Fruit fly (Drosophila melanogaster): ENCODE results near the gene Gbeta5.

Gene Gbeta5

DNA sequence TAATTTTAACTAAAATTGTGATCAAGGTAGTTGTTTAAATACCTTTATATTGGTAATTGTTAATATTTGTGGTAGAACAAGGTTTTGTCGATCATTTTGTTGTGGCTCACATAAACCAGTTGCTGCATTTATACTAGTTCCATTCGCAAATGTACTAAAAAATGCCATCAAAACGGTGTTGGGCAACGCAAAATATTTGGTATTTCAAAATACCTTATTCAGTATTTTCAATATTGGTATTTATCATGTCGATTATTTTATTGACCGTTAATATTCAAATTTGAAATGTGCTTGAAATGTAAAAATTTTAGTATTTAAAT is 24.9 kb upstream of the Gbeta5 start, which contains the start of gene slpr:
Gene slpr, minus strand, starts transcription at position 156 of the 320 bp plus-strand sequence.
- TF ChIP-seq h (optimal IDR thresholded peaks at IDR 0.05) (no peak), psq (optimal IDR thresholded peaks at IDR 0.05) (no peak), Sin3A (optimal IDR thresholded peaks at IDR 0.05) (no peak), ttk (optimal IDR thresholded peaks at IDR 0.05) (no peak), insv (optimal IDR thresholded peaks at IDR 0.05) (no peak), Myc (optimal IDR thresholded peaks at IDR 0.05) (no peak)

DNA sequence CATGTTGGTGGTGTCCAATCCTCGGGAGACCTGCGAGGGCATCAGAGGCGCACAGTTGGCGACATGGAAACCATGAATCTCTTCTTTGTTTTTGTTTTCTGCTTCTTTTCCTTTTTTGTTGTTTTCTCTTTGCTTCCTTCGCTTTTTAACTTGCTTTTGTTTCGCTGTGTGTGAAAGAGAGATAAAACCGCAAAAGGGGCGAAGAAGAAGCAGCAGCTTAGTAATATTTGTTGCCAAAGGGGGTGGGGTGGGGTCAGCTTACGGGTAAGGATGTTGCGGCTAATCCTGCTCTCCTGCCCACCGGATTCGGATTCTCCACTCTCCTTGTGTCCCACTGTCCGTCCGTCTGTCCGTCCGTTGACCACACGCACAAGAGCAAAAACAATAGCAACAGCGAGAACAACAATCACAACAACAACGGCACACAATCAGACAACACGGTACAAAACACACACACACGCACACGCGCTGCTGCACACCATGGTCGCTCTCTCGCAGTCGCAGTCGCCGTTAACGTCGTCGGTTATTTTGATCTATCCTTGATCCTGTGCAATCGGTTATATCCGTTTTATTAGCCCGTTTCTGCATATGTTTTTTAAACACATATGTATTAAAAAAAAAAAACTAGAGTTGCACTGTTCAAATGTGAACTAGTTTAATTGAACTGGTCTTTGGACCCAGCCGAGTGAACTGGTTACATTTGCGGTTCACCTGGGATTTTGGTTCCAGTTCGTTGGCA is 24.4 kb upstream of the Gbeta5 start:
- TF ChIP-seq Sin3A (optimal IDR thresholded peaks at IDR 0.05) (no peak), ttk (optimal IDR thresholded peaks at IDR 0.05) (no peak), psq (optimal IDR thresholded peaks at IDR 0.05) (no peak), insv (optimal IDR thresholded peaks at IDR 0.05) (no peak), h (optimal IDR thresholded peaks at IDR 0.05) (no peak), Myc (optimal IDR thresholded peaks at IDR 0.05) (no peak)

DNA sequence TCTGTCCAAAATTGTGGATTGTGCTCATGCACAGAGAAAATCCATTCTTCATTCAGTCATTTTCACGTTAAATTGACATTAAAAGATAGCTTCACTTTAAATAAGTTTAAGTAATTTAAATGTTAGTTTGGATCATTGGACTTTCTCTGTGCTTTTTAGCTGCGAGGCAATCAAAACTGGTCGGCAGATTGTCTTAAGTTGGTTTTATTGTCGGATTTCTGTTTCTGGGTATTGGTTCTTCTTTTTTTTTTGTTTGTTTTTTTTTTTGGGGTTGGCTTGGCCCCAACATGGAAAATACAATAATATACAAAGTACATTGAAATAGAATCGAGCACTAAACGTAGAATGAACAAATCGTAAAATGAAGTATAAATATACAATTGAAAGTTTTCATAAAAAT is 18.1 kb upstream of the Gbeta5 start, which contains the start of gene CG2278:
Gene CG2278, minus strand, starts transcription at position 101 of the 400 bp plus-strand sequence.
- TF ChIP-seq psq (optimal IDR thresholded peaks at IDR 0.05) (no peak), Myc (optimal IDR thresholded peaks at IDR 0.05) (no peak), Sin3A (optimal IDR thresholded peaks at IDR 0.05) (no peak), insv (optimal IDR thresholded peaks at IDR 0.05) (no peak), ttk (optimal IDR thresholded peaks at IDR 0.05) (no peak), h (optimal IDR thresholded peaks at IDR 0.05) (no peak)

DNA sequence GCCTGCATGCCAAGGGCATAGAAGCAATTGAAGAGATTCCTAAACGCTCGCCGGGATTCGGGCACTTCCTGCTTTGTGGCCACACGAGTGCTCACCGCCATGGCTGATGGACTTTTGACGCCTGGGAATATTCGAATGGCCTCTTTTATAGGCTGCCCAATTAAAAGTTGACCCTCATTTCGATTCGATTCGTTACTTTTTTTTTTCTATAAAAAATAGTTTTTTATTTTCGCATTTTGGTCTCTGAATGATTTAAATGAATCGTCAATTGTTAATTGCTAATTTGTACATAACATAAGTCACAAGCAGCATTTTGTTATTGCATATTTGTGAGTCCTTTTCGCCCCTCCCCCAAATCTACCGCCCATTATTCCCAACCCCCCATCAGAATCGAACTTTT is 13.5 kb upstream of the Gbeta5 start, which contains the start of gene Or7a:
Gene Or7a, minus strand, starts transcription at position 101 of the 400 bp plus-strand sequence.
- no peak for TF ChIP-seq ttk (optimal IDR thresholded peaks at IDR 0.05)
- TF ChIP-seq Sin3A (optimal IDR thresholded peaks at IDR 0.05) = no peak
- TF ChIP-seq Myc (optimal IDR thresholded peaks at IDR 0.05) = no peak
- no peak for TF ChIP-seq insv (optimal IDR thresholded peaks at IDR 0.05)
- no peak for TF ChIP-seq h (optimal IDR thresholded peaks at IDR 0.05)
- TF ChIP-seq psq (optimal IDR thresholded peaks at IDR 0.05) = no peak

DNA sequence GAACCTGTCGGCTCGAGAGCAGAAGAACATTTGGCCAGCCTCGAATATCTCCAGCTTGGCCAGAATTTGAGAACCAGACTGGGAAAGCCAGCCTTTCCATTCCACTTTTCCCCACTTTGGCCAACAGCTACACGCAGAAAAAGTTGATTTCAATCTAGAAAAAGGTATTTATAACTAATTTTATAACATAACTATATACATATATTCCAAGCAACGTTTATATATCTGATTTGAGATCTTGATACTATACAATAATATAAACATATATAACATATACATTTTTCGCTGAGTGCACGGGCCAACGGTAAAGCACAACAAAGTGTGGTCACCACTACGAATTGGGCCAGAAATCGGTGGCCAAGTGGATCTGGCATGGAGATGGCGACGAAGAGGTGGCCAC is 11.4 kb upstream of the Gbeta5 start:
- no peak for TF ChIP-seq Sin3A (optimal IDR thresholded peaks at IDR 0.05)
- TF ChIP-seq insv (optimal IDR thresholded peaks at IDR 0.05) = no peak
- no peak for TF ChIP-seq psq (optimal IDR thresholded peaks at IDR 0.05)

DNA sequence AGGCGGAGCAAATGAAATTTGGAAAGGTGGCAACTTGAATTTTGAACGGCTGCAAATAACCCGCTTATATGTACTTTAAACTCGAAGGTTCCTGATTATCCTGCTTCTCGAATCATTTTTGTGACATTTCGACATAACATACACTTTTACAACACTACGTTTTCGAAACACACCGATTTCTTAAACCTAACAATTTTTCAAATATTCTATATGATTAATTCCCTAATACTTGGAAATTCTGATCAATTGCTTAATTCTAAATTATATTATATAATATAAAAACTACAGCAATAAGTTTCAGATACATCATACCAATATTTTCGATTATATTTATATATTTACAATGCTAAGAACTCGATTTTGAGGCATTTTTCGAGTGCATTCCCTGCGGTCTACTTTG is 10.6 kb upstream of the Gbeta5 start, which contains the start of gene CG10761:
Gene CG10761, minus strand, starts transcription at position 101 of the 400 bp plus-strand sequence.
- TF ChIP-seq Myc (optimal IDR thresholded peaks at IDR 0.05) (no peak), insv (optimal IDR thresholded peaks at IDR 0.05) (no peak), ttk (optimal IDR thresholded peaks at IDR 0.05) (no peak), h (optimal IDR thresholded peaks at IDR 0.05) (no peak), psq (optimal IDR thresholded peaks at IDR 0.05) (no peak), Sin3A (optimal IDR thresholded peaks at IDR 0.05) (no peak)

DNA sequence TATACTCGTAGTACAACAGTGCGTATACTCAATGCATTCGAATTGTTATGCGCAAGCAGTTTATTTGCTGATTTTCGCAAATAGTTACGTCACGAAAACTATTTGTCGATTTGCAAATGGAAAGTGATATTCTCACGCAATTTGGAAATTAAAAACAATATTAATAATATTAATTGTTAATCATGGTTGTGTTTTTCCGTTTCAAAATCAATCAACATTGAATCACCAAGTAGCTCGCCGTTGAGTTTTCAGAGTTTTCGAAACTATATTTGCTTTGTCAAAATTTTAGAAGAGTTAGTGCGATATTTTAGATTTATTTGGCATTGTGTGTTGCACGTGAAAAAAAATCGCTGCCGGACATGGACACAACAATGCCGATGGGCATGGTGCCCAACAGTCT is 7.7 kb upstream of the Gbeta5 start, which contains the start of gene CG15337:
Gene CG15337, plus strand, starts transcription at position 301 of the 400 bp plus-strand sequence.
- TF ChIP-seq Myc (optimal IDR thresholded peaks at IDR 0.05) (no peak), Sin3A (optimal IDR thresholded peaks at IDR 0.05) (no peak), h (optimal IDR thresholded peaks at IDR 0.05) (no peak)

DNA sequence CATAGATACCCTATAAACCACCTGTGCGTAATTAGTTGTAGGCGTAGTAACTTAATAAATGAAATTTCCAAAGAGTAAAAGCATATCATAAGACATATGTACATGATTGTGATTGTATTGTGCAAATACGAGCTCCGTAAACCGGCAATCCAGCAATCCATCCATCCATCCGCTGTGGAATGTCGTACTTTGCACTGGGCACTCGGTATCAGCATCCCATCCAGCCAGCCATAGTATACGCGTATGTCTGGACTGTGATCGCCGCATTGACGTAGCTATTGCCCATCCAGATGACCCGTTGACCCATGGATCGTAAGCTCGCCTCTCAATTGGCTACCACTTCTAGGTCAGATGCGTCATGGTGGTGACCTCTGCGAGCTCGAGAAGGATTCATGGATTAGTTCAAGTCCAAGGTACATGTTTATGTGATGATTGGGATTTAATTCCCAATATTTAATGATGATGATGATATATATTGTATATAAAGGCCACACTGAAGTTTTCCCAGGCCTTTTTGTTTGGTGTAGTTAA is 6.9 kb upstream of the Gbeta5 start:
- no peak for TF ChIP-seq ttk (optimal IDR thresholded peaks at IDR 0.05)
- no peak for TF ChIP-seq h (optimal IDR thresholded peaks at IDR 0.05)
- TF ChIP-seq Sin3A (optimal IDR thresholded peaks at IDR 0.05) = no peak
- TF ChIP-seq insv (optimal IDR thresholded peaks at IDR 0.05) = no peak
- TF ChIP-seq psq (optimal IDR thresholded peaks at IDR 0.05) = no peak
- TF ChIP-seq Myc (optimal IDR thresholded peaks at IDR 0.05) = no peak

DNA sequence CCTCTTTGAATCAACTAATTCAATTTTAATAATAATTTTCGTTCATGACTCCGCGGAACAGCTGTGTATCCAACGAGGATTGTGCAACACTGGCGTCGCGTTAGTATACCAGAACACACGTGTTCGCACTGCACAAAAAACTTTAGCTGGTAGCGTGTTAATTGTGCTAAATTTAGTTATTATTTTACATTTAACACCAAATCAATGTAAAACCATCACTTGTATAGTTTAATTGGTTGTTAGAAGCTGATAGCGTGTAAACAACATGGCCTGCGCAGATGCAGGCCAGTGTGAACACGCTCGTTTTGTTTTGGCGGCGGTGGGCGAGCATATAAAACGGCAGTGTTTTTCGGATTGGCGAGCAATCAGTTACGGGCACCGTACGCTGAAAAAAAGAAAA is 5.2 kb upstream of the Gbeta5 start, which contains the start of the genes Traf6 and GIIIspla2:
Gene Traf6, minus strand, starts transcription at position 93 of the 400 bp plus-strand sequence.
Gene GIIIspla2, plus strand, starts transcription at position 335 of the 400 bp plus-strand sequence.
- TF ChIP-seq h (optimal IDR thresholded peaks at IDR 0.05) (no peak), Myc (optimal IDR thresholded peaks at IDR 0.05) (no peak), ttk (optimal IDR thresholded peaks at IDR 0.05) (no peak), psq (optimal IDR thresholded peaks at IDR 0.05) (no peak), insv (optimal IDR thresholded peaks at IDR 0.05) (no peak), Sin3A (optimal IDR thresholded peaks at IDR 0.05) (no peak)

DNA sequence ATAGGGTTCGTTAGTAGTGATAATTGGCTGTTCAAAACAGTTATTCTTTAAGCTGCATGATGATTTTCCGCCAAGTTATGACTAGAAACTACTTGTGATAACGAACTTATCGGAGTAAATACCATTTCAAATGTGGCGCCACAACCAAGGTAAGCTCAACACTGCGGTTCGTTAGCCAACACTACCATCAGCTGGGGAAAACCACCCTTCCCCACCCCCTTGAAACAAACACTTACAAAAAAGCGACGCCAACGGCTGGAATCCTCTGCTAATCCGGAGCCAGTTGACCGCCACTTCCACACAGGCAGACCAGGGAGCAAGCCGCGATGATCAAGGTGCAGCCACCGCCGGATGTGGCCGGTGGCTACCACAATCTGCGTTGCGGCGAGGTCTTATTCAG is 643 bp upstream of the Gbeta5 start, which contains the start of gene CG18262:
Gene CG18262, plus strand, starts transcription at position 231 of the 400 bp plus-strand sequence.
- TF ChIP-seq insv (optimal IDR thresholded peaks at IDR 0.05) (no peak), ttk (optimal IDR thresholded peaks at IDR 0.05) (no peak), Sin3A (optimal IDR thresholded peaks at IDR 0.05) (no peak), Myc (optimal IDR thresholded peaks at IDR 0.05) (no peak), psq (optimal IDR thresholded peaks at IDR 0.05) (no peak), h (optimal IDR thresholded peaks at IDR 0.05) (no peak)

DNA sequence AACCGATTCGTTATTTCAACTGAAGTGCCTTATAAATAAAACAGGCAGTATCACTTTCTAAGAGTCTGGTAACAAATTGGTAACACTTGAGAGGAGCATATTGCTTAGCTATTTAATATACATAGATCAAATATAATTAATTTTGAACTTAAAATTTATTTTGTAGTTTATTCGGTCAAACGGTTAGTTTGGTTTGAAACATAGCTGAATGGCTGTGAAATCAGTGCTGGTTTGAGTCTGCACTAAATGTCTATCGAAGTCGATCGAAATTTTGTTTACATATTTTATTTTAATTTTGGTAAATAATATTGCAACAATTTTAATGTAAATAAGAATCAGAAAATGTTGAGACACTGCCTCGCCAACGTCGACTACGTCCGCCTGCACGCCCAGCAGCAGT is 3.5 kb downstream of the Gbeta5 start, which contains the start of gene CG10959:
Gene CG10959, plus strand, starts transcription at position 228 of the 400 bp plus-strand sequence.
- TF ChIP-seq h (optimal IDR thresholded peaks at IDR 0.05) (no peak), Myc (optimal IDR thresholded peaks at IDR 0.05) (no peak), Sin3A (optimal IDR thresholded peaks at IDR 0.05) (no peak), ttk (optimal IDR thresholded peaks at IDR 0.05) (no peak), insv (optimal IDR thresholded peaks at IDR 0.05) (no peak), psq (optimal IDR thresholded peaks at IDR 0.05) (no peak)

DNA sequence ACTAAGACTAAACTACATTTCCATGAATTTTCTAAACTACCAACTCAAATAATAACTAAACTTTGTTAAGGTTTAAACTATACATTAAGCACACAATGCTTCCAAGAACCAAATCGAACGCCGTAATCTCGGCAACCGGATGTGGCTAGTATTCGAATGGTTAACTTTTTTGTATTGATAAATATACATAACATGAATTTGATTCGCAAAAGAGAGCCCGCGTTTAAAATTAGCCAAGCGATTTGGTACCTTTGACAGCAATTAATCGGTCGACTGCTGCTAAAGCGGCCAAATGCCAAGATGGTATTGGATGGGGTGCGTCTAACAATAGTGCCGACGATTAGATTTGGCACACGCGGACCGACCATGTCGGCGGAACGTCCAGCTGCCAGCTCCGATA is 4.4 kb downstream of the Gbeta5 start, which contains the start of gene CG15336:
Gene CG15336, plus strand, starts transcription at position 301 of the 400 bp plus-strand sequence.
- no peak for TF ChIP-seq psq (optimal IDR thresholded peaks at IDR 0.05)
- no peak for TF ChIP-seq h (optimal IDR thresholded peaks at IDR 0.05)
- TF ChIP-seq ttk (optimal IDR thresholded peaks at IDR 0.05) = no peak
- no peak for TF ChIP-seq insv (optimal IDR thresholded peaks at IDR 0.05)

Measured in Kc167 (cell line).